Worm (Caenorhabditis elegans): Measurements from ENCODE around the gene mev-1.

DNA sequence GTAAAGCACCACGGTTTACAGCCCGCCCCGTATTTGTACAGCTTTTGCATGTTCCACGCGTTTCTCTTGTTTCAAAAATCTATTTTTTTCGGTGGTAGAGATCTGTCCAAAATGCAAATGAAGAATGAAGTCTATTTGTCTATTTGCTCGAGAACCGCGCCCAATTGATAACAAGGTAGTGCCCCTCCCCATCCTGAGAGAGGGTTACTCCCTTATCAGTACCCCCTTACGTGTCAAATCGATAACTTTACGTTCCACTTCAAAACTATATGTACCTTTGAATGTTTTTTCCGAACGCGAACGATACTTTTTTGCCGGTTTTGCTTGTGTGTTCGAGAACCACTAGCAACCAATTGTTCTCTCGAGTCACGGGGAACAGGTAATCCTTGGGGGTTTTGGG is 42.0 kb downstream of the mev-1 start:
- TF ChIP-seq lsy-2 (tag; optimal IDR thresholded peaks at IDR 0.05) = no peak
- TF ChIP-seq ceh-32 (tag; optimal IDR thresholded peaks at IDR 0.05; ENCODE audit: poor library complexity) = no peak
- TF ChIP-seq unc-39 (tag; optimal IDR thresholded peaks at IDR 0.05) = no peak
- TF ChIP-seq lin-15B (tag; optimal IDR thresholded peaks at IDR 0.05) = no peak

Data from whole organism, L4 larva.